ENCODE assay signal across 3 worm cellular contexts in the genomic region with DNA sequence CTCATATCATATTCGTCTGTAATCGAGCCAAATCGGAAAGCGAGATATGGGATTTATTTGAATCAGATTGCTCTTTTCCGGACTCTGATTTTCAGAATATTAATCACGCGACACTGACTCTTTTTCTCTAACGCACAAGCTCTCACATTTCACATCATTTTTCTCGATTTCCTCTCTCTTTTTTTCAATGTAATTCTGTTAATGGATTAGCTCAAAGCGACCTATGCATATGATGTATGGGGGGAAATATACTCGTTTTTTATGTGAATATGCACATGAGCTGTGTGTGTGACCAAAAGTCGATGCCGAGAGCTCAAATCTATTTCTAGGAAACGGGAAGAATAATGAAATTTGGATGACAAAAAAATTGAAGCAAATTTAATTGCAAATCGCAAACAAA.
TF ChIP-seq lines count a peak whose summit lies in the region.

No protein-coding gene starts in this region.

TF ChIP-seq in whole organism, L1 larva, 84 proteins besides CTCF, POLR2A, EP300 and RAD21 (continued from another document):
- TF ChIP-seq ets-5 (GFP tag; IDR thresholded peaks at IDR 0.05; lab: Robert Waterston, UW) (0 out of 2 replicates have a peak, but pooled peaks have one; percentile 18), isw-1 (GFP tag; IDR thresholded peaks at IDR 0.05; lab: Robert Waterston, UW) (no peak), lin-39 (tag; optimal IDR thresholded peaks at IDR 0.05; lab: Kevin White, UChicago) (no peak), nhr-19 (GFP tag; conservative IDR thresholded peaks at IDR 0.05; lab: Robert Waterston, UW) (0 out of 2 replicates have a peak, but pooled peaks have one; percentile 10), unc-86 (tag; optimal IDR thresholded peaks at IDR 0.05; lab: Kevin White, UChicago) (peak; percentile 73), irx-1 (tag; optimal IDR thresholded peaks at IDR 0.05; lab: Kevin White, UChicago) (no peak), tbx-2 (tag; optimal IDR thresholded peaks at IDR 0.05; lab: Kevin White, UChicago) (peak; percentile 32), nhr-20 (tag; optimal IDR thresholded peaks at IDR 0.05; lab: Kevin White, UChicago) (peak; percentile 45), ceh-8 (GFP tag; optimal IDR thresholded peaks at IDR 0.05; lab: Kevin White, UChicago) (peak; percentile 12), swsn-7 (tag; optimal IDR thresholded peaks at IDR 0.05; lab: Kevin White, UChicago) (peak; percentile 72), mdl-1 (tag; optimal IDR thresholded peaks at IDR 0.05; lab: Kevin White, UChicago) (no peak), lsy-2 (tag; optimal IDR thresholded peaks at IDR 0.05; lab: Kevin White, UChicago) (peak; percentile 36 to 55), nhr-71 (tag; optimal IDR thresholded peaks at IDR 0.05; lab: Kevin White, UChicago) (peak; percentile 86), fos-1 (tag; optimal IDR thresholded peaks at IDR 0.05; lab: Kevin White, UChicago) (peak; percentile 74), mef-2 (tag; optimal IDR thresholded peaks at IDR 0.05; lab: Kevin White, UChicago) (peak; percentile 9), vab-15 (tag; optimal IDR thresholded peaks at IDR 0.05; lab: Kevin White, UChicago) (no peak), lin-13 (GFP tag; optimal IDR thresholded peaks at IDR 0.05; lab: Kevin White, UChicago) (peak; percentile 27), snu-23 (GFP tag; optimal IDR thresholded peaks at IDR 0.05; lab: Kevin White, UChicago) (peak; percentile 39), sox-4 (tag; optimal IDR thresholded peaks at IDR 0.05; lab: Kevin White, UChicago) (peak; percentile 82), F16B12.6 (tag; optimal IDR thresholded peaks at IDR 0.05; lab: Kevin White, UChicago) (no peak), ceh-88 (GFP tag; IDR thresholded peaks at IDR 0.05; lab: Robert Waterston, UW) (no peak), grh-1 (GFP tag; IDR thresholded peaks at IDR 0.05; lab: Robert Waterston, UW) (no peak), pqm-1 (tag; optimal IDR thresholded peaks at IDR 0.05; lab: Kevin White, UChicago) (no peak)

TF ChIP-seq in whole organism, L2 larva, 48 proteins besides CTCF, POLR2A, EP300 and RAD21 (continued from another document):
- TF ChIP-seq ZK546.5 (tag; optimal IDR thresholded peaks at IDR 0.05; lab: Kevin White, UChicago) (no peak), nhr-77 (tag; optimal IDR thresholded peaks at IDR 0.05; lab: Kevin White, UChicago) (no peak), nhr-6 (tag; optimal IDR thresholded peaks at IDR 0.05; lab: Kevin White, UChicago) (peak; percentile 39), C34F6.9 (tag; optimal IDR thresholded peaks at IDR 0.05; lab: Kevin White, UChicago) (peak; percentile 72), ztf-4 (tag; optimal IDR thresholded peaks at IDR 0.05; lab: Kevin White, UChicago) (peak; percentile 3), blmp-1 (tag; optimal IDR thresholded peaks at IDR 0.05; lab: Kevin White, UChicago; ENCODE audit: insufficient read depth) (no peak), nhr-237 (tag; optimal IDR thresholded peaks at IDR 0.05; lab: Kevin White, UChicago) (no peak), nhr-25 (tag; optimal IDR thresholded peaks at IDR 0.05; lab: Kevin White, UChicago) (no peak), zag-1 (tag; optimal IDR thresholded peaks at IDR 0.05; lab: Kevin White, UChicago) (no peak), skn-1 (tag; optimal IDR thresholded peaks at IDR 0.05; lab: Kevin White, UChicago) (no peak), mab-5 (tag; optimal IDR thresholded peaks at IDR 0.05; lab: Kevin White, UChicago) (no peak), crh-2 (tag; optimal IDR thresholded peaks at IDR 0.05; lab: Kevin White, UChicago) (peak; percentile 72)

TF ChIP-seq in whole organism, L4 larva, 104 proteins besides CTCF, POLR2A, EP300 and RAD21 (continued from another document):
- TF ChIP-seq set-16 (GFP tag; IDR thresholded peaks at IDR 0.05; lab: Robert Waterston, UW) (no peak), ceh-44 (GFP tag; IDR thresholded peaks at IDR 0.05; lab: Robert Waterston, UW) (no peak), lin-13 (GFP tag; optimal IDR thresholded peaks at IDR 0.05; lab: Kevin White, UChicago) (no peak)
